Worm (Caenorhabditis elegans): ENCODE results near the gene etr-1.

Gene etr-1

DNA sequence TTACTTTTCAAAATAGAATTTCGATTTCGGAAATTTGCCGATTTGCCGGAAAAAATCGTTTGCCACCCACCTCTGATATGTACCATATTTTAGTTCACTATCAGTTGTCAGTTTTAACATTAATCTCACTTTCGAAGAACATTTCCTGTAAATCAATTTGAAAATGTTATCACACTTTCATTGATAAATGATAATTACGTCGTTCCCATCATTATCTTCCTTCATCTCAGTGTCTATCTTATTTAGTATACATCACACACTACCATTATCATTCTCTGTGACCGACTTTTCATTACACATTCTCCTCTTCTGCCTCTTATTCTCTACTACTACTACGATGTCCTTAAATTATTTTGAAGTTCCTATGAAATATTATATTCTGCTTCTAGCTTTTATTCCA, 24.3 kb downstream of the etr-1 start, which contains the start of gene T01D1.8:
T01D1.8 (plus strand) TSS at position 236 of the 400 bp plus-strand sequence.
- TF ChIP-seq ceh-83 (GFP tag; optimal IDR thresholded peaks at IDR 0.05): no peak
- no peak for TF ChIP-seq mls-2 (tag; optimal IDR thresholded peaks at IDR 0.05)
- no peak for TF ChIP-seq nhr-12 (tag; optimal IDR thresholded peaks at IDR 0.05)
- no peak for TF ChIP-seq lin-32 (GFP tag; optimal IDR thresholded peaks at IDR 0.05)
- TF ChIP-seq bed-3 (GFP tag; optimal IDR thresholded peaks at IDR 0.05): no peak
- no peak for TF ChIP-seq drap-1 (GFP tag; optimal IDR thresholded peaks at IDR 0.05)
- TF ChIP-seq sem-2 (GFP tag; optimal IDR thresholded peaks at IDR 0.05): no peak
- TF ChIP-seq mep-1 (tag; optimal IDR thresholded peaks at IDR 0.05): no peak
- no peak for TF ChIP-seq nhr-237 (tag; optimal IDR thresholded peaks at IDR 0.05)
- TF ChIP-seq tbx-8 (GFP tag; optimal IDR thresholded peaks at IDR 0.05): no peak
- TF ChIP-seq blmp-1 (tag; optimal IDR thresholded peaks at IDR 0.05): no peak
- TF ChIP-seq nhr-76 (tag; optimal IDR thresholded peaks at IDR 0.05): no peak
- no peak for TF ChIP-seq elt-1 (tag; optimal IDR thresholded peaks at IDR 0.05; ENCODE audit: borderline replicate concordance, insufficient read depth)
- TF ChIP-seq cnd-1 (tag; optimal IDR thresholded peaks at IDR 0.05): no peak

DNA sequence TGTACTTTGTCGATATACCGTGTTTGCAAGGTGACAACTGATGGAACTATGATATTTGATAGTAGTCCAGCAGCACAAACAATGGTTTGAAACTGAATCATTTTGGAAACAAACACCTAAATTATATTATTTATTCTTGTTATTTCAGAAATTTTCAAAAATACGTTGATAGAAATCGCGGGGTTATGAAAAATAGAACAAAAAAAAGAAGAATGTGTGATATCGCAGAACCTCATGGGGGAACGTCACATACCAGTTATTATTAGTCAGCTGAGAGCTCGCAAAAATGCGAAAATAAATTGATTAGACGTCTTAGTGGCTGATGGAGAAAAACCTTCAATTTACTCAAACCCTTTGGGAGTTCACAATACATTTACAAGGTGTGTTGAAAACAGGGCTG, 26.8 kb downstream of the etr-1 start, which contains the start of gene T01D1.5:
T01D1.5 (minus strand) TSS at position 101 of the 400 bp plus-strand sequence.
- no peak for TF ChIP-seq unc-120 (tag; optimal IDR thresholded peaks at IDR 0.05; ENCODE audit: poor library complexity, severe bottlenecking)
- TF ChIP-seq sptf-1 (tag; optimal IDR thresholded peaks at IDR 0.05): no peak
- TF ChIP-seq ceh-83 (GFP tag; optimal IDR thresholded peaks at IDR 0.05): no peak
- no peak for TF ChIP-seq sem-2 (GFP tag; optimal IDR thresholded peaks at IDR 0.05)
- TF ChIP-seq mls-2 (tag; optimal IDR thresholded peaks at IDR 0.05): no peak
- no peak for TF ChIP-seq nhr-2 (tag; optimal IDR thresholded peaks at IDR 0.05)
- no peak for TF ChIP-seq lin-13 (tag; optimal IDR thresholded peaks at IDR 0.05)
- TF ChIP-seq flh-1 (GFP tag; optimal IDR thresholded peaks at IDR 0.05): no peak
- no peak for TF ChIP-seq bed-3 (GFP tag; optimal IDR thresholded peaks at IDR 0.05)
- no peak for TF ChIP-seq nhr-12 (tag; optimal IDR thresholded peaks at IDR 0.05)
- TF ChIP-seq ceh-43 (GFP tag; optimal IDR thresholded peaks at IDR 0.05): no peak
- no peak for TF ChIP-seq nhr-28 (tag; optimal IDR thresholded peaks at IDR 0.05)
- TF ChIP-seq lsy-2 (tag; optimal IDR thresholded peaks at IDR 0.05): no peak
- no peak for TF ChIP-seq ceh-39 (tag; optimal IDR thresholded peaks at IDR 0.05)

DNA sequence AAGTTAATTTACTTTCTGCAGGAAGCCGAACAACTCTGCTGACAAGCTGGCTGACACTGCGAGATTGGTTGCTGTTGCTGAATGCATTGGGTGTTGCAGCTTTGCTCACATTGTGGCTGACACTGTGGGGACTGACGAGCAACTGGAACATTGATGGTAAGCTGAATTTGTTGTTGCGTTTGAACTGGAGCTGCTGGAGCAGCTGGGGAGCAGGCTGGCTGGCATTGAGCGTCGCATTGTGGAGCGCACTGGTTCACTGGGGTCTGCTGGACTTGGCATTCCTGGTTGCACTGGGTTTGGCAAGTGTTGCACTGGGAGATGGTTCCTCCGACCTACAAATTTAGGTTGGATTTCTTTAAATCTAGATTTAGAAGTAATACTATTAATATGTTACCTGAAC, 30.4 kb downstream of the etr-1 start:
- no peak for TF ChIP-seq drap-1 (GFP tag; optimal IDR thresholded peaks at IDR 0.05)
- TF ChIP-seq unc-120 (tag; optimal IDR thresholded peaks at IDR 0.05; ENCODE audit: poor library complexity, severe bottlenecking): no peak
- no peak for TF ChIP-seq pha-4 (tag; optimal IDR thresholded peaks at IDR 0.05)
- no peak for TF ChIP-seq ceh-83 (GFP tag; optimal IDR thresholded peaks at IDR 0.05)
- TF ChIP-seq lin-13 (tag; optimal IDR thresholded peaks at IDR 0.05): no peak
- no peak for TF ChIP-seq nhr-237 (tag; optimal IDR thresholded peaks at IDR 0.05)
- TF ChIP-seq snpc-4 (tag; optimal IDR thresholded peaks at IDR 0.05): no peak
- no peak for TF ChIP-seq nhr-28 (tag; optimal IDR thresholded peaks at IDR 0.05)
- no peak for TF ChIP-seq mab-5 (tag; optimal IDR thresholded peaks at IDR 0.05)
- TF ChIP-seq tbx-8 (GFP tag; optimal IDR thresholded peaks at IDR 0.05): no peak
- TF ChIP-seq nhr-2 (tag; optimal IDR thresholded peaks at IDR 0.05): no peak
- TF ChIP-seq ztf-11 (tag; optimal IDR thresholded peaks at IDR 0.05): no peak
- no peak for TF ChIP-seq M03D4.4 (tag; optimal IDR thresholded peaks at IDR 0.05)
- TF ChIP-seq ces-1 (GFP tag; optimal IDR thresholded peaks at IDR 0.05): no peak
- no peak for TF ChIP-seq zip-8 (tag; optimal IDR thresholded peaks at IDR 0.05)
- no peak for TF ChIP-seq sptf-1 (tag; optimal IDR thresholded peaks at IDR 0.05)
- TF ChIP-seq nhr-12 (tag; optimal IDR thresholded peaks at IDR 0.05): no peak

DNA sequence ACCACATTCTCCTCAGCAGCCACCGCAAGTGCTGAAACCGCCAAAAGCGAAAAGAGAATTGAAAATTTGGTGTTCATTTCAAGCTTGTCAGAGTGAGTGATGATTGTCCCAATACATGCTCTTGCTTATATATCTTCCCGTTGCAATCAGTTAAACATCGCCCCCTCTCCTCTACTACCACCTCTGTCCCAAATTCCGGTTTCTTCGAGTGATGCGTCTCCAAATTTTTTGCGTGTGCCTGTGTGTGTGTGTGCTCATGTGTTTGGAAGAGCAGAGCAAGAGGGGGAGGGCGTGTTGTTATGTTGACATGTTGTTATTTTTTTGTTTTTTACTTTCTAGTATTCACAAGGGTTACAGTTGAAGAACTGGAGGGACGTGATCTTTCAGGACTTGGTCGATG, 32.3 kb downstream of the etr-1 start, which contains the start of gene abu-11:
abu-11 (minus strand) TSS at position 101 of the 400 bp plus-strand sequence.
- no peak for TF ChIP-seq elt-1 (tag; optimal IDR thresholded peaks at IDR 0.05; ENCODE audit: borderline replicate concordance, insufficient read depth)
- no peak for TF ChIP-seq lin-13 (tag; optimal IDR thresholded peaks at IDR 0.05)
- TF ChIP-seq tbx-8 (GFP tag; optimal IDR thresholded peaks at IDR 0.05): no peak
- no peak for TF ChIP-seq ces-1 (GFP tag; optimal IDR thresholded peaks at IDR 0.05)
- TF ChIP-seq ceh-83 (GFP tag; optimal IDR thresholded peaks at IDR 0.05): no peak
- no peak for TF ChIP-seq nhr-237 (tag; optimal IDR thresholded peaks at IDR 0.05)
- no peak for TF ChIP-seq pha-4 (tag; optimal IDR thresholded peaks at IDR 0.05)
- no peak for TF ChIP-seq cnd-1 (tag; optimal IDR thresholded peaks at IDR 0.05)
- no peak for TF ChIP-seq mep-1 (tag; optimal IDR thresholded peaks at IDR 0.05)
- TF ChIP-seq unc-120 (tag; optimal IDR thresholded peaks at IDR 0.05; ENCODE audit: poor library complexity, severe bottlenecking): no peak
- no peak for TF ChIP-seq nhr-2 (tag; optimal IDR thresholded peaks at IDR 0.05)
- TF ChIP-seq drap-1 (GFP tag; optimal IDR thresholded peaks at IDR 0.05): no peak
- TF ChIP-seq nhr-28 (tag; optimal IDR thresholded peaks at IDR 0.05): no peak
- TF ChIP-seq nhr-76 (tag; optimal IDR thresholded peaks at IDR 0.05): no peak
- no peak for TF ChIP-seq zip-8 (tag; optimal IDR thresholded peaks at IDR 0.05)

DNA sequence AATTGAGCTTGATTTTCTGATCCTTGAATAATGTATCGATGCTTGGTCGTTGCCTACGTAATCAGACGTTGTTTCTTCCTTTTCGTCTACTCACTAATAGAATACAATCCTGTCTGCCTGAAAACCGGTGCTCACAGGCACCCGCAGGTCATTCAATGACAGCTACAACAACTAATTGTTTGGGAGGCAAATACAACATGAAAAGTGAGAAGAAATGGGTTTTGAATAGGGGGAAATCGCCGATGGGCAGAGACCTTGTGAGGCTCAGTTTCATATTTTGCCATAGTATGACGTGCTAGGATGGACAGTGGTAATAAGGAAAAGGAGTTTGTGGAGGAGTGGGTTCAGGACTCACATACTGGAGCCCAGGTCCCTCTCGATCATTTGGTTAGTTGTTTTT, 34.5 kb downstream of the etr-1 start, which contains the start of gene chs-2:
chs-2 (plus strand) TSS at position 301 of the 400 bp plus-strand sequence.
- TF ChIP-seq mab-5 (tag; optimal IDR thresholded peaks at IDR 0.05) (no peak), ceh-43 (GFP tag; optimal IDR thresholded peaks at IDR 0.05) (no peak), tbx-8 (GFP tag; optimal IDR thresholded peaks at IDR 0.05) (no peak), pha-4 (tag; optimal IDR thresholded peaks at IDR 0.05) (no peak), flh-1 (GFP tag; optimal IDR thresholded peaks at IDR 0.05) (no peak), ces-1 (GFP tag; optimal IDR thresholded peaks at IDR 0.05) (no peak), snpc-4 (tag; optimal IDR thresholded peaks at IDR 0.05) (no peak), nhr-28 (tag; optimal IDR thresholded peaks at IDR 0.05) (no peak), zip-8 (tag; optimal IDR thresholded peaks at IDR 0.05) (no peak), ceh-39 (tag; optimal IDR thresholded peaks at IDR 0.05) (no peak), mls-2 (tag; optimal IDR thresholded peaks at IDR 0.05) (no peak), elt-3 (tag; optimal IDR thresholded peaks at IDR 0.05) (no peak), ztf-11 (tag; optimal IDR thresholded peaks at IDR 0.05) (no peak)
